Fruit fly (Drosophila melanogaster): ENCODE measurements around the gene bin.

- TF ChIP-seq EcR (GFP tag; optimal IDR thresholded peaks at IDR 0.05): no peak
- no peak for TF ChIP-seq CG8478 (optimal IDR thresholded peaks at IDR 0.05)
- TF ChIP-seq psq (optimal IDR thresholded peaks at IDR 0.05): no peak
- TF ChIP-seq usp (GFP tag; optimal IDR thresholded peaks at IDR 0.05): no peak
Observed at dm6 chr3L:6942831-6943114, 47.6 kb upstream of the bin start, which contains the start of gene tow.
